Worm (Caenorhabditis elegans) whole organism, late embryonic: Measurements from ENCODE around the gene csp-1.

Source experiments
- F13H6.1 ChIP-seq: sonication (generic microtip); optimal IDR thresholded peaks from 2 replicates; lab custom pipeline; 2016; ENCODE audit warnings: missing genetic modification characterization, missing compliant biosample characterization
- ama-1 ChIP-seq: fragments of 150-350 bp; optimal IDR thresholded peaks from 2 replicates; lab custom pipeline; 2014
- ceh-9 ChIP-seq: sonication (generic microtip); optimal IDR thresholded peaks from 2 replicates; lab custom pipeline; 2016; ENCODE audit warnings: mild to moderate bottlenecking, missing genetic modification characterization, inconsistent platforms, missing compliant biosample characterization
- dve-1 ChIP-seq: sonication (generic microtip); optimal IDR thresholded peaks from 2 replicates; lab custom pipeline; 2017; ENCODE audit warnings: antibody characterized with exemption, mild to moderate bottlenecking, missing genetic modification characterization, missing compliant biosample characterization
- elt-2 ChIP-seq: sonication (generic microtip); optimal IDR thresholded peaks from 2 replicates; lab custom pipeline; 2016; ENCODE audit warnings: missing genetic modification reagents, missing genetic modification characterization, missing compliant biosample characterization
- fkh-10 ChIP-seq: fragments of 150-350 bp; optimal IDR thresholded peaks from 2 replicates; lab custom pipeline; 2014; ENCODE audit warnings: missing biosample characterization, missing genetic modification reagents, missing genetic modification characterization
- nfya-1 ChIP-seq: sonication (generic microtip); optimal IDR thresholded peaks from 2 replicates; lab custom pipeline; 2017; ENCODE audit warnings: missing genetic modification characterization, mild to moderate bottlenecking, missing compliant biosample characterization, antibody characterized with exemption, moderate library complexity
- nhr-11 ChIP-seq: fragments of 150-350 bp; optimal IDR thresholded peaks from 2 replicates; lab custom pipeline; 2014; ENCODE audit warnings: missing biosample characterization, missing genetic modification characterization
- pha-4 ChIP-seq: fragments of 150-350 bp; optimal IDR thresholded peaks from 2 replicates; lab custom pipeline; 2018; ENCODE audit warnings: missing biosample characterization, missing genetic modification reagents, missing genetic modification characterization
- pqm-1 ChIP-seq: sonication (generic microtip); optimal IDR thresholded peaks from 2 replicates; lab custom pipeline; 2016; ENCODE audit warnings: missing genetic modification characterization, missing compliant biosample characterization
- sox-2 ChIP-seq: fragments of 200-800 bp; sonication (Bioruptor generic); IDR thresholded peaks from 2 replicates; pipeline ENCODE4 v1.3.6; 2022; ENCODE audit warnings: missing genetic modification reagents, missing genetic modification characterization, missing compliant biosample characterization

DNA sequence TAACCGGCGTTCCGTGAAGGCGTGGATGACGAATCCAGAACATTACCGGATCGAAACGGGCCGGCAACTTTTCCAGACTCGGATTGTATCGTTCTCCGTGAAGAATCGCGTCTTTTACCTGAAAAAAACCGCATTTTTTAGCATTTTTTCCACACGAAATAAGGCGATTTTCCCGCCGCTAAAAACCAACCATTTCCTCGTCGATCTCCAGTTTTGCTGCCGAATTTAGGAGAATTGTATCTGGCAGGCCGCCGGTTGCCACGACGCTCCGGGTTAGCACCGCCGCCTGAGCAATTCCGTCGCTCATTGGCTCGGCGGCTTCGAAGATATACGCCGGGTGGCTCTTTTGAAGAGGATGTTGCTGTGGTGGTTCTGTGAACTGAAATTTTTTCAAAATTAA lies 26.6 kb upstream of the csp-1 start:
- TF ChIP-seq dve-1 (tag; lab: Kevin White, UChicago) (no peak), pqm-1 (tag; lab: Kevin White, UChicago) (no peak), sox-2 (GFP tag; lab: Robert Waterston, UW) (no peak), F13H6.1 (no peak), pha-4 (tag; lab: Kevin White, UChicago) (no peak), ceh-9 (tag; lab: Kevin White, UChicago) (no peak), nhr-11 (tag; lab: Kevin White, UChicago) (no peak), nfya-1 (no peak), ama-1 (lab: Kevin White, UChicago) (no peak), elt-2 (no peak), fkh-10 (GFP tag; lab: Kevin White, UChicago) (no peak)
